Worm (Caenorhabditis elegans): ENCODE results near the gene tbcc-1.
A peak's percentile ranks its signal among the peaks of the same experiment; 100 is the strongest.

- TF ChIP-seq aly-2 (tag; optimal IDR thresholded peaks at IDR 0.05) (no peak), lsy-2 (tag; optimal IDR thresholded peaks at IDR 0.05) (peak; percentile 20 to 94), pha-4 (GFP tag; IDR thresholded peaks at IDR 0.05) (peak; percentile 83), pha-4 (tag; optimal IDR thresholded peaks at IDR 0.05) (no peak), ceh-32 (tag; optimal IDR thresholded peaks at IDR 0.05; ENCODE audit: poor library complexity) (no peak), nhr-42 (GFP tag; IDR thresholded peaks at IDR 0.05) (0 out of 2 replicates have a peak, but pooled peaks have one; percentile 32), vab-7 (GFP tag; IDR thresholded peaks at IDR 0.05) (peak; percentile 74)
Observed at ce11 chrIII:2768635-2769034, 19.6 kb upstream of the tbcc-1 start, which contains the start of gene swsn-3.

All from whole organism, L4 larva.